Worm (Caenorhabditis elegans) whole organism, young adult: ENCODE data around the gene sec-22.

Experiments used
- B0019.2 ChIP-seq: fragments of 200-800 bp; sonication (Bioruptor generic); conservative IDR thresholded peaks from 2 replicates; pipeline ENCODE4 v1.3.6; 2022; ENCODE audit warnings: missing genetic modification reagents, missing genetic modification characterization, missing compliant biosample characterization
- B0336.3 ChIP-seq: fragments of 200-800 bp; sonication (Bioruptor generic); IDR thresholded peaks from 2 replicates; pipeline ENCODE4 v1.3.6; 2022; ENCODE audit warnings: missing genetic modification characterization, missing compliant biosample characterization
- F37B4.10 ChIP-seq: fragments of 200-800 bp; sonication (Bioruptor generic); IDR thresholded peaks from 2 replicates; pipeline ENCODE4 v1.3.6; 2022; ENCODE audit warnings: missing genetic modification characterization, missing compliant biosample characterization
- F52B5.7 ChIP-seq: sonication (generic microtip); optimal IDR thresholded peaks from 2 replicates; lab custom pipeline; 2016; ENCODE audit warnings: mild to moderate bottlenecking, missing genetic modification characterization, missing compliant biosample characterization
- akir-1 ChIP-seq: fragments of 200-800 bp; sonication (Bioruptor generic); optimal IDR thresholded peaks from 2 replicates; lab custom pipeline; 2018; ENCODE audit warnings: mild to moderate bottlenecking, missing genetic modification characterization, moderate library complexity, missing compliant biosample characterization
- ceh-91 ChIP-seq: fragments of 200-800 bp; sonication (Bioruptor generic); IDR thresholded peaks from 2 replicates; pipeline ENCODE4 v1.3.6; 2022; ENCODE audit warnings: missing genetic modification reagents, missing genetic modification characterization, missing compliant biosample characterization
- fkh-3 ChIP-seq: sonication (generic microtip); optimal IDR thresholded peaks from 2 replicates; lab custom pipeline; 2016; ENCODE audit warnings: mild to moderate bottlenecking, missing genetic modification characterization, missing compliant biosample characterization
- lin-35 ChIP-seq, 3 experiments: fragments of 150-350 bp in 2 of 3; sonication (generic microtip) in 1 of 3; optimal IDR thresholded peaks; 2 replicates each; lab custom pipeline; 2014 to 2018; ENCODE audit warnings: missing biosample characterization in 3 of 3, missing genetic modification characterization in 3 of 3, missing genetic modification reagents in 3 of 3
- rec-8 ChIP-seq, 2 experiments: sonication (generic microtip); optimal IDR thresholded peaks; 2 replicates each; lab custom pipeline; 2016; ENCODE audit warnings: mild to moderate bottlenecking in 2 of 2, missing genetic modification characterization in 2 of 2, missing genetic modification reagents in 2 of 2, missing genotype in 2 of 2, missing biosample characterization in 1 of 2, missing compliant biosample characterization in 1 of 2, moderate library complexity in 1 of 2

ce11 chrX:1085000-1085399, 49.7 kb downstream of the sec-22 start:
- TF ChIP-seq akir-1 (no peak), B0019.2 (GFP tag; lab: Robert Waterston, UW) (no peak), ceh-91 (GFP tag; lab: Robert Waterston, UW) (no peak), lin-35 (GFP tag; optimal IDR thresholded peaks at IDR 0.05; lab: Kevin White, UChicago) (no peak), B0336.3 (GFP tag; lab: Robert Waterston, UW) (no peak), rec-8 (tag; optimal IDR thresholded peaks at IDR 0.05; lab: Kevin White, UChicago) (no peak), F52B5.7 (no peak), fkh-3 (tag; lab: Kevin White, UChicago) (no peak), F37B4.10 (GFP tag; lab: Robert Waterston, UW) (no peak)
